Worm (Caenorhabditis elegans) whole organism, L1 larva: ENCODE data around the gene lgc-12.

Experiments
- Y116A8C.19 ChIP-seq: sonication (generic microtip); optimal IDR thresholded peaks from 2 replicates; lab custom pipeline; 2016; ENCODE audit warnings: missing compliant biosample characterization, missing genetic modification characterization, borderline replicate concordance
- aha-1 ChIP-seq: fragments of 150-350 bp; optimal IDR thresholded peaks from 2 replicates; lab custom pipeline; 2014; ENCODE audit warnings: missing biosample characterization, missing genetic modification characterization
- aly-2 ChIP-seq: fragments of 150-350 bp; optimal IDR thresholded peaks from 2 replicates; lab custom pipeline; 2014; ENCODE audit warnings: missing biosample characterization, missing genetic modification characterization
- ama-1 ChIP-seq: fragments of 150-350 bp; optimal IDR thresholded peaks from 2 replicates; lab custom pipeline; 2014
- blmp-1 ChIP-seq: fragments of 150-350 bp; optimal IDR thresholded peaks from 2 replicates; lab custom pipeline; 2014; ENCODE audit warnings: missing biosample characterization, missing genetic modification characterization
- ceh-8 ChIP-seq: fragments of 200-800 bp; sonication (Bioruptor generic); optimal IDR thresholded peaks from 2 replicates; lab custom pipeline; 2018; ENCODE audit warnings: mild to moderate bottlenecking, missing genetic modification characterization, moderate library complexity, missing compliant biosample characterization
- ceh-82 ChIP-seq, 3 experiments: fragments of 150-350 bp in 1 of 3; sonication (generic microtip) in 2 of 3; optimal IDR thresholded peaks; 2 replicates each; lab custom pipeline; 2014 to 2017; ENCODE audit warnings: missing biosample characterization in 3 of 3, missing genetic modification characterization in 3 of 3
- dpl-1 ChIP-seq, 3 experiments: fragments of 150-350 bp in 2 of 3; sonication (generic microtip) in 1 of 3; optimal IDR thresholded peaks; 2 replicates each; lab custom pipeline; 2014 to 2017; ENCODE audit warnings: missing biosample characterization in 3 of 3, missing genetic modification characterization in 3 of 3, missing genetic modification reagents in 3 of 3
- elt-2 ChIP-seq: sonication (generic microtip); optimal IDR thresholded peaks from 2 replicates; lab custom pipeline; 2016; ENCODE audit warnings: missing genetic modification characterization, mild to moderate bottlenecking, inconsistent platforms, missing compliant biosample characterization, missing genetic modification reagents
- elt-3 ChIP-seq, 6 experiments: fragments of 150-350 bp in 1 of 6; sonication (generic microtip); optimal IDR thresholded peaks; 2 replicates each; lab custom pipeline; 2017 to 2018; ENCODE audit warnings: missing biosample characterization in 6 of 6, missing genetic modification characterization in 6 of 6, inconsistent platforms in 1 of 6
- fkh-4 ChIP-seq: sonication (generic microtip); optimal IDR thresholded peaks from 2 replicates; lab custom pipeline; 2016; ENCODE audit warnings: missing compliant biosample characterization, missing genetic modification characterization, borderline replicate concordance
- grh-1 ChIP-seq: fragments of 200-800 bp; sonication (Bioruptor generic); IDR thresholded peaks from 2 replicates; pipeline ENCODE4 v1.3.6; 2022; ENCODE audit warnings: missing genetic modification reagents, missing genetic modification characterization, missing compliant biosample characterization
- hlh-17 ChIP-seq: fragments of 200-800 bp; sonication (Bioruptor generic); optimal IDR thresholded peaks from 2 replicates; lab custom pipeline; 2018; ENCODE audit warnings: missing genetic modification characterization, mild to moderate bottlenecking, missing compliant biosample characterization, moderate library complexity, borderline replicate concordance
- hpl-2 ChIP-seq: fragments of 150-350 bp; optimal IDR thresholded peaks from 2 replicates; lab custom pipeline; 2014; ENCODE audit warnings: missing biosample characterization, missing genetic modification reagents, missing genetic modification characterization
- isw-1 ChIP-seq: fragments of 200-800 bp; sonication (Bioruptor generic); IDR thresholded peaks from 2 replicates; pipeline ENCODE4 v1.3.6; 2022; ENCODE audit warnings: missing genetic modification characterization, missing compliant biosample characterization
- lin-14 ChIP-seq: fragments of 200-800 bp; sonication (Bioruptor generic); optimal IDR thresholded peaks from 2 replicates; lab custom pipeline; 2018; ENCODE audit warnings: mild to moderate bottlenecking, missing genetic modification characterization, moderate library complexity, missing compliant biosample characterization
- lin-35 ChIP-seq, 2 experiments: fragments of 150-350 bp; optimal IDR thresholded peaks; 2 replicates each; lab custom pipeline; 2014; ENCODE audit warnings: missing biosample characterization in 2 of 2, missing genetic modification characterization in 2 of 2, missing genetic modification reagents in 2 of 2
- lin-39 ChIP-seq: fragments of 150-350 bp; optimal IDR thresholded peaks from 2 replicates; lab custom pipeline; 2014; ENCODE audit warnings: missing biosample characterization, missing genetic modification reagents, missing genetic modification characterization
- lir-3 ChIP-seq: sonication (generic microtip); optimal IDR thresholded peaks from 2 replicates; lab custom pipeline; 2016; ENCODE audit warnings: mild to moderate bottlenecking, missing genetic modification characterization, moderate library complexity, missing compliant biosample characterization; ENCODE audit not compliant: poor library complexity
- lsy-2 ChIP-seq, 2 experiments: fragments of 150-350 bp; optimal IDR thresholded peaks; 2 replicates each; lab custom pipeline; 2014; ENCODE audit warnings: missing biosample characterization in 2 of 2, missing genetic modification characterization in 2 of 2
- mab-9 ChIP-seq: fragments of 200-800 bp; sonication (Bioruptor generic); IDR thresholded peaks from 2 replicates; pipeline ENCODE4 v1.3.6; 2022; ENCODE audit warnings: missing genetic modification reagents, missing genetic modification characterization, missing compliant biosample characterization
- mef-2 ChIP-seq: fragments of 150-350 bp; optimal IDR thresholded peaks from 2 replicates; lab custom pipeline; 2014; ENCODE audit warnings: missing biosample characterization, missing genetic modification characterization
- mep-1 ChIP-seq: fragments of 150-350 bp; optimal IDR thresholded peaks from 2 replicates; lab custom pipeline; 2014; ENCODE audit warnings: missing biosample characterization, missing genetic modification characterization
- nhr-11 ChIP-seq: fragments of 150-350 bp; optimal IDR thresholded peaks from 2 replicates; lab custom pipeline; 2014; ENCODE audit warnings: missing biosample characterization, missing genetic modification characterization
- nhr-19 ChIP-seq: fragments of 200-800 bp; sonication (Bioruptor generic); conservative IDR thresholded peaks from 2 replicates; pipeline ENCODE4 v1.3.6; 2022; ENCODE audit warnings: missing genetic modification characterization, missing compliant biosample characterization
- nhr-47 ChIP-seq: sonication (generic microtip); optimal IDR thresholded peaks from 2 replicates; lab custom pipeline; 2016; ENCODE audit warnings: mild to moderate bottlenecking, missing genetic modification characterization, moderate library complexity, missing compliant biosample characterization
- nhr-71 ChIP-seq: sonication (generic microtip); optimal IDR thresholded peaks from 2 replicates; lab custom pipeline; 2016; ENCODE audit warnings: mild to moderate bottlenecking, missing genetic modification characterization, moderate library complexity, missing compliant biosample characterization
- nhr-76 ChIP-seq: sonication (generic microtip); optimal IDR thresholded peaks from 2 replicates; lab custom pipeline; 2017; ENCODE audit warnings: missing biosample characterization, missing genetic modification characterization
- nhr-77 ChIP-seq: fragments of 150-350 bp; optimal IDR thresholded peaks from 2 replicates; lab custom pipeline; 2014; ENCODE audit warnings: missing biosample characterization, missing genetic modification characterization
- nhr-84 ChIP-seq: sonication (generic microtip); optimal IDR thresholded peaks from 2 replicates; lab custom pipeline; 2017; ENCODE audit warnings: missing biosample characterization, missing genetic modification characterization
- nhr-85 ChIP-seq: sonication (generic microtip); peaks from one replicate; lab custom pipeline; 2016; ENCODE audit warnings: missing genetic modification characterization, inconsistent platforms, missing compliant biosample characterization
- nhr-90 ChIP-seq: sonication (generic microtip); optimal IDR thresholded peaks from 2 replicates; lab custom pipeline; 2016; ENCODE audit warnings: mild to moderate bottlenecking, missing genetic modification characterization, missing compliant biosample characterization; ENCODE audit not compliant: poor library complexity
- pag-3 ChIP-seq: sonication (generic microtip); optimal IDR thresholded peaks from 2 replicates; lab custom pipeline; 2017; ENCODE audit warnings: missing genetic modification characterization, mild to moderate bottlenecking, missing compliant biosample characterization, antibody characterized with exemption, borderline replicate concordance; ENCODE audit not compliant: insufficient read depth
- pax-3 ChIP-seq: fragments of 200-800 bp; sonication (Bioruptor generic); optimal IDR thresholded peaks from 2 replicates; lab custom pipeline; 2018; ENCODE audit warnings: mild to moderate bottlenecking, missing genetic modification characterization, moderate library complexity, missing compliant biosample characterization
- rnt-1 ChIP-seq: sonication (generic microtip); optimal IDR thresholded peaks from 2 replicates; lab custom pipeline; 2016; ENCODE audit warnings: mild to moderate bottlenecking, missing genetic modification characterization, moderate library complexity, missing compliant biosample characterization
- snpc-4 ChIP-seq: fragments of 150-350 bp; optimal IDR thresholded peaks from 2 replicates; lab custom pipeline; 2014; ENCODE audit warnings: missing biosample characterization, missing genetic modification characterization
- snu-23 ChIP-seq: sonication (generic microtip); optimal IDR thresholded peaks from 2 replicates; lab custom pipeline; 2016; ENCODE audit warnings: missing genetic modification characterization, missing compliant biosample characterization
- sox-4 ChIP-seq: sonication (generic microtip); optimal IDR thresholded peaks from 2 replicates; lab custom pipeline; 2016; ENCODE audit warnings: missing genetic modification characterization, missing compliant biosample characterization
- sptf-1 ChIP-seq: fragments of 150-350 bp; optimal IDR thresholded peaks from 2 replicates; lab custom pipeline; 2014; ENCODE audit warnings: missing biosample characterization, missing genetic modification characterization
- sup-37 ChIP-seq: fragments of 200-800 bp; sonication (Bioruptor generic); optimal IDR thresholded peaks from 2 replicates; lab custom pipeline; 2018; ENCODE audit warnings: mild to moderate bottlenecking, missing genetic modification characterization, missing compliant biosample characterization
- swsn-7 ChIP-seq: sonication (generic microtip); optimal IDR thresholded peaks from 2 replicates; lab custom pipeline; 2016; ENCODE audit warnings: missing genetic modification characterization, missing compliant biosample characterization
- tlp-1 ChIP-seq: fragments of 150-350 bp; optimal IDR thresholded peaks from 2 replicates; lab custom pipeline; 2014; ENCODE audit warnings: missing biosample characterization, missing genetic modification characterization
- unc-130 ChIP-seq: fragments of 150-350 bp; optimal IDR thresholded peaks from 2 replicates; lab custom pipeline; 2017; ENCODE audit warnings: missing biosample characterization, missing genetic modification characterization, inconsistent platforms
- unc-86 ChIP-seq: sonication (generic microtip); optimal IDR thresholded peaks from 2 replicates; lab custom pipeline; 2016; ENCODE audit warnings: missing genetic modification characterization, missing compliant biosample characterization
- vab-15 ChIP-seq: sonication (generic microtip); optimal IDR thresholded peaks from 2 replicates; lab custom pipeline; 2017; ENCODE audit warnings: missing genotype, mild to moderate bottlenecking, missing genetic modification characterization, missing compliant biosample characterization
- xbp-1 ChIP-seq: sonication (generic microtip); optimal IDR thresholded peaks from 2 replicates; lab custom pipeline; 2016; ENCODE audit warnings: missing genetic modification characterization, missing compliant biosample characterization
- zag-1 ChIP-seq: fragments of 150-350 bp; optimal IDR thresholded peaks from 2 replicates; lab custom pipeline; 2014; ENCODE audit warnings: missing biosample characterization, missing genetic modification characterization
- zip-4 ChIP-seq: fragments of 200-800 bp; sonication (Bioruptor generic); optimal IDR thresholded peaks from 2 replicates; lab custom pipeline; 2018; ENCODE audit warnings: mild to moderate bottlenecking, missing genetic modification characterization, moderate library complexity, missing compliant biosample characterization

lgc-12 gene

DNA sequence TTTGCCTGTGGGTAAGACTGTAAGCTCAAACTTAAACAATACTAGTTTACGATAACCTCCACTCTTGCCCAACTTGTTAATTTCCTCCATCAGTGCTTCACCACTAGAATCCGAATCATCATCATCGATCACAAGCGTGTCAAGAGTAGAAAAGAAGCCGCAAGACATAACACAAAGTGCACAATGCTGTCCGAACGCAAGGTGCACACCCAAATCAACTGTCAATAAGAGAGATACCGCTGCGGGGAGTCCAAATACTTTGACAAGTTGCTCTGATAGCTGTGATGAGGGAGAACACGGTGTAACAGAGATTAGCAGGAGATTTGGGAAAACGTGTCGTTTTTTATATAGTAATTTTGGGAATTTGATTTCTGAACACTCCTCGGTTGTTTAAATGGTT lies 30.6 kb upstream of the lgc-12 start:
- no peak for TF ChIP-seq nhr-76 (tag; lab: Kevin White, UChicago)
- TF ChIP-seq pag-3 (tag; lab: Kevin White, UChicago): no peak
- no peak for TF ChIP-seq xbp-1 (tag; lab: Kevin White, UChicago)
- TF ChIP-seq zip-4 (GFP tag; lab: Kevin White, UChicago): no peak
- TF ChIP-seq mab-9 (GFP tag; lab: Robert Waterston, UW): no peak
- TF ChIP-seq isw-1: no peak
- no peak for TF ChIP-seq ceh-82 (tag; optimal IDR thresholded peaks at IDR 0.05; lab: Kevin White, UChicago)
- TF ChIP-seq lin-39 (tag; lab: Kevin White, UChicago): no peak
- no peak for TF ChIP-seq elt-2 (tag; lab: Kevin White, UChicago)
- TF ChIP-seq mef-2 (tag; lab: Kevin White, UChicago): no peak
- TF ChIP-seq lin-14 (GFP tag; lab: Kevin White, UChicago): no peak
- TF ChIP-seq tlp-1: no peak
- no peak for TF ChIP-seq swsn-7
- no peak for TF ChIP-seq blmp-1 (tag; lab: Kevin White, UChicago)
- TF ChIP-seq nhr-19 (GFP tag; lab: Robert Waterston, UW): no peak
- TF ChIP-seq lsy-2 (tag; optimal IDR thresholded peaks at IDR 0.05; lab: Kevin White, UChicago): no peak
- no peak for TF ChIP-seq dpl-1 (GFP tag; optimal IDR thresholded peaks at IDR 0.05; lab: Kevin White, UChicago)
- TF ChIP-seq snu-23: no peak
- no peak for TF ChIP-seq sox-4

ce11 chrIII:7533012-7533411 lies 29.0 kb upstream of the lgc-12 start:
- TF ChIP-seq blmp-1 (tag; lab: Kevin White, UChicago) (peak; percentile 13), lsy-2 (tag; optimal IDR thresholded peaks at IDR 0.05; lab: Kevin White, UChicago) (peak in 1 of 2 experiments; percentile 8), dpl-1 (GFP tag; optimal IDR thresholded peaks at IDR 0.05; lab: Kevin White, UChicago) (no peak)

DNA sequence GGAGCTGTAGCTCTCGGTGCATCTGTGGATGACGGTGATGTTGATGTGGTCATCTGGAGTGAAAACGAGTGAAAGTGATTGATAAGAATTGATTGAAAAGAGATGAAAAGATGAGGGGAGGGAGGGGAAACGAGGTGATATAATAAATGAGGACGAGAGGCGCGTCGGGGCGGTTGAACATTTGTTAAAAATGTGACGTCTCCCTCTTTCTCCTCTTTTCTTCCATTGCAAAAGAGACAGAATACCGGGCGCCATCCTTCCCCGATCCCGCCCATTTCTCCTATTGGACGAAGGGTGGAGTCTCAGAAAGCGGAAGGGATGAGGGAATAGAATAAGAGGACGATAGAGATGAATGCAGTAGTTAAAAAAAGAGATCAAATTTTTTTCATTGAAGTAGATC lies 27.3 kb upstream of the lgc-12 start:
- TF ChIP-seq nhr-90: peak; percentile 16
- TF ChIP-seq lin-39 (tag; lab: Kevin White, UChicago): no peak
- TF ChIP-seq sptf-1 (tag; lab: Kevin White, UChicago): no peak
- TF ChIP-seq aly-2: no peak
- no peak for TF ChIP-seq unc-86
- TF ChIP-seq elt-3 (tag; optimal IDR thresholded peaks at IDR 0.05; lab: Kevin White, UChicago): no peak
- no peak for TF ChIP-seq lin-35 (GFP tag; optimal IDR thresholded peaks at IDR 0.05; lab: Kevin White, UChicago)
- TF ChIP-seq lsy-2 (tag; optimal IDR thresholded peaks at IDR 0.05; lab: Kevin White, UChicago): peak; percentile 65 to 81
- TF ChIP-seq hlh-17 (GFP tag; lab: Kevin White, UChicago): no peak
- peak; percentile 70 for TF ChIP-seq rnt-1
- TF ChIP-seq mep-1: peak; percentile 45
- no peak for TF ChIP-seq sup-37
- TF ChIP-seq lin-14 (GFP tag; lab: Kevin White, UChicago): peak; percentile 85
- TF ChIP-seq hpl-2 (GFP tag; lab: Kevin White, UChicago): no peak
- TF ChIP-seq zag-1 (tag; lab: Kevin White, UChicago): no peak
- no peak for TF ChIP-seq ceh-82 (tag; optimal IDR thresholded peaks at IDR 0.05; lab: Kevin White, UChicago)
- TF ChIP-seq nhr-85 (tag; lab: Kevin White, UChicago): peak; percentile 89
- no peak for TF ChIP-seq grh-1 (GFP tag; lab: Robert Waterston, UW)
- no peak for TF ChIP-seq nhr-47 (tag; lab: Kevin White, UChicago)
- no peak for TF ChIP-seq nhr-11 (tag; lab: Kevin White, UChicago)
- TF ChIP-seq pag-3 (tag; lab: Kevin White, UChicago): no peak
- no peak for TF ChIP-seq vab-15 (tag; lab: Kevin White, UChicago)
- no peak for TF ChIP-seq mef-2 (tag; lab: Kevin White, UChicago)
- no peak for TF ChIP-seq Y116A8C.19 (tag; lab: Kevin White, UChicago)
- no peak for TF ChIP-seq unc-130
- TF ChIP-seq ceh-8 (GFP tag; lab: Kevin White, UChicago): no peak
- TF ChIP-seq fkh-4 (tag; lab: Kevin White, UChicago): no peak
- no peak for TF ChIP-seq snpc-4 (tag; lab: Kevin White, UChicago)
- peak; percentile 76 for TF ChIP-seq nhr-71 (tag; lab: Kevin White, UChicago)
- no peak for TF ChIP-seq aha-1 (tag; lab: Kevin White, UChicago)
- TF ChIP-seq tlp-1: no peak
- no peak for TF ChIP-seq pax-3 (tag; lab: Kevin White, UChicago)
- no peak for TF ChIP-seq ama-1
- no peak for TF ChIP-seq lir-3 (tag; lab: Kevin White, UChicago)
- TF ChIP-seq xbp-1 (tag; lab: Kevin White, UChicago): peak; percentile 34
- TF ChIP-seq nhr-84 (tag; lab: Kevin White, UChicago): no peak
- no peak for TF ChIP-seq nhr-77 (tag; lab: Kevin White, UChicago)
